Worm (Caenorhabditis elegans): ENCODE results near the gene C26E1.1.

C26E1.1 gene

DNA sequence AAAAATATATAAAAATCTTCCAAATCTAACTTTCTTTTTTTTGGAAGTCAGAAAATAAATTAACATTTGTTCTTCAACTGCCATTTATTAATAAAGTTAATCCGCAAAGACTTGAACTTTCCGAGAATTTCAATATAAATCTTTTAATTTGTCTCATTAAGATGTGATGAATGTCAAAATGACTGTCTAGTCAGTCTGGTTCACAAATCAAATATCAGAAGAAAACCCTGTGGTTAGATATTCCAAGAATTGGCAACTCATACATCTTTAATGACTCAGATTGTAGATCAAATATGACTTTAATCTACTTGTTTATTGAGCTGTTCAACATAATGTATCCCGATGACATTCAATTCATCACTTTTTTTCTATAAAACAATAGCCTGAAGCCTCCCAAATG is 31.7 kb upstream of the C26E1.1 start:
- TF ChIP-seq daf-12 (tag; optimal IDR thresholded peaks at IDR 0.05) (no peak), R02D3.7 (tag; optimal IDR thresholded peaks at IDR 0.05) (no peak), nfya-1 (tag; optimal IDR thresholded peaks at IDR 0.05; ENCODE audit: insufficient read depth) (no peak), mdl-1 (tag; optimal IDR thresholded peaks at IDR 0.05) (no peak), elt-1 (tag; optimal IDR thresholded peaks at IDR 0.05) (no peak), nhr-67 (tag; optimal IDR thresholded peaks at IDR 0.05) (no peak), pha-4 (tag; optimal IDR thresholded peaks at IDR 0.05) (no peak), nhr-23 (tag; optimal IDR thresholded peaks at IDR 0.05) (no peak), pqm-1 (tag; optimal IDR thresholded peaks at IDR 0.05) (no peak), zag-1 (tag; optimal IDR thresholded peaks at IDR 0.05) (no peak), fos-1 (tag; optimal IDR thresholded peaks at IDR 0.05) (no peak), ztf-4 (tag; optimal IDR thresholded peaks at IDR 0.05) (no peak), nhr-11 (tag; optimal IDR thresholded peaks at IDR 0.05) (no peak), ceh-16 (tag; optimal IDR thresholded peaks at IDR 0.05) (no peak), mml-1 (tag; optimal IDR thresholded peaks at IDR 0.05) (no peak), sea-2 (GFP tag; optimal IDR thresholded peaks at IDR 0.05) (no peak)

DNA sequence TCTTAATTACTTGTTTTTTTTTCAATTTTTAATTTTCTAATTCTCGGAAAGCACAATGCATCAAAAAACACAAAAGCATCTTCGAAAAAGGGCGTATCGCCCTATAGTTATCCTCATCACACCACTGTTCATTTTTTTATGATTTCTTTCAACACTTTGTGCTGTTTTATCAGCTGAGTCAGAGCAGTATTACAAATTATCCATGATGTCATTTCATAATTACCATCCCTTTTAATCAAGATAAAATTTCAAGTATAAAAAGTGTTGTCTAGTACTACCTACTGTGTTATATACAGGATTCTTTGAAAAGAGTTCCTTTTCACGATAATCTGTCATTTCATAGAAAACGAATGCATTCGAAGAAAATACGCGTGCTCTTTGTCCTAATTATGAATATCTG is 30.7 kb upstream of the C26E1.1 start:
- TF ChIP-seq elt-2 (tag; optimal IDR thresholded peaks at IDR 0.05) (peak; percentile 34), nhr-77 (tag; optimal IDR thresholded peaks at IDR 0.05) (no peak), pqm-1 (tag; optimal IDR thresholded peaks at IDR 0.05) (peak; percentile 70), jun-1 (tag; optimal IDR thresholded peaks at IDR 0.05) (no peak)

DNA sequence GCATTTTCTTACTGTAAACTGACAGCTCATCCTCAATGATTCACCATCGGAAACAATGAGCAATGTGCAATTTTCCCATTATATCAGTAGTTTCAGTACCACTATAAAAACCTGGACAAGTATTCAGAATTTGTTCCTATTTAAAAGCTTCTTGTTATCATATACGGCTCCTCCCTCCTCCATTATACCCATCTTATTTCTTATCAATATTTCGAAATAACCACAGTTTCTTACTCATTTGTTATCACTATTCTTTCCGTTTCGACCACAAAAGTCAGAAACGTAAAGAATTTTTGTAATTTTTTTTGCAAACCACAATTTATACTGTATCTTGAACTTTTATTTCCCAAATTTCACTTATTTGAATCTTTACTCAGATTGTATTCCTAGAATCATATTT is 29.3 kb upstream of the C26E1.1 start:
- TF ChIP-seq elt-2 (tag; optimal IDR thresholded peaks at IDR 0.05) (peak; percentile 95), pqm-1 (tag; optimal IDR thresholded peaks at IDR 0.05) (peak; percentile 79), nhr-25 (tag; optimal IDR thresholded peaks at IDR 0.05) (no peak), pha-4 (tag; optimal IDR thresholded peaks at IDR 0.05) (peak; percentile 58), jun-1 (tag; optimal IDR thresholded peaks at IDR 0.05) (peak; percentile 85), daf-12 (tag; optimal IDR thresholded peaks at IDR 0.05) (no peak)

- TF ChIP-seq daf-12 (tag; optimal IDR thresholded peaks at IDR 0.05), result no peak
- peak; percentile 92 for TF ChIP-seq jun-1 (tag; optimal IDR thresholded peaks at IDR 0.05)
- TF ChIP-seq pha-4 (tag; optimal IDR thresholded peaks at IDR 0.05), result peak; percentile 75
- peak; percentile 99 for TF ChIP-seq elt-2 (tag; optimal IDR thresholded peaks at IDR 0.05)
- TF ChIP-seq lsy-12 (tag; optimal IDR thresholded peaks at IDR 0.05), result peak; percentile 20
- TF ChIP-seq nhr-11 (tag; optimal IDR thresholded peaks at IDR 0.05), result no peak
- peak; percentile 28 for TF ChIP-seq fos-1 (tag; optimal IDR thresholded peaks at IDR 0.05)
- TF ChIP-seq nhr-76 (tag; optimal IDR thresholded peaks at IDR 0.05), result no peak
- peak; percentile 50 for TF ChIP-seq nfya-1 (tag; optimal IDR thresholded peaks at IDR 0.05; ENCODE audit: insufficient read depth)
- TF ChIP-seq pqm-1 (tag; optimal IDR thresholded peaks at IDR 0.05), result peak; percentile 88
Observed at ce11 chrV:13269228-13269630, 28.1 kb upstream of the C26E1.1 start.

ce11 chrV:13272275-13272674 is 25.0 kb upstream of the C26E1.1 start:
- no peak for TF ChIP-seq nhr-25 (tag; optimal IDR thresholded peaks at IDR 0.05)
- TF ChIP-seq ztf-11 (tag; optimal IDR thresholded peaks at IDR 0.05), result no peak
- TF ChIP-seq nfya-1 (tag; optimal IDR thresholded peaks at IDR 0.05; ENCODE audit: insufficient read depth), result no peak
- TF ChIP-seq R02D3.7 (tag; optimal IDR thresholded peaks at IDR 0.05), result no peak
- TF ChIP-seq unc-39 (tag; optimal IDR thresholded peaks at IDR 0.05), result no peak
- no peak for TF ChIP-seq pha-4 (tag; optimal IDR thresholded peaks at IDR 0.05)
- TF ChIP-seq fkh-2 (tag; optimal IDR thresholded peaks at IDR 0.05), result no peak

ce11 chrV:13273302-13273701 is 24.0 kb upstream of the C26E1.1 start:
- peak; percentile 35 for TF ChIP-seq pqm-1 (tag; optimal IDR thresholded peaks at IDR 0.05)
- TF ChIP-seq sea-2 (GFP tag; optimal IDR thresholded peaks at IDR 0.05), result no peak
- TF ChIP-seq egl-5 (tag; optimal IDR thresholded peaks at IDR 0.05), result no peak
- no peak for TF ChIP-seq nhr-25 (tag; optimal IDR thresholded peaks at IDR 0.05)
- TF ChIP-seq nhr-23 (tag; optimal IDR thresholded peaks at IDR 0.05), result no peak
- no peak for TF ChIP-seq unc-39 (tag; optimal IDR thresholded peaks at IDR 0.05)
- no peak for TF ChIP-seq elt-3 (tag; optimal IDR thresholded peaks at IDR 0.05)
- TF ChIP-seq fkh-2 (tag; optimal IDR thresholded peaks at IDR 0.05), result no peak
- no peak for TF ChIP-seq nhr-237 (tag; optimal IDR thresholded peaks at IDR 0.05)
- TF ChIP-seq fkh-10 (GFP tag; optimal IDR thresholded peaks at IDR 0.05), result no peak
- no peak for TF ChIP-seq ama-1 (optimal IDR thresholded peaks at IDR 0.05)
- TF ChIP-seq elt-2 (tag; optimal IDR thresholded peaks at IDR 0.05), result peak; percentile 68
- TF ChIP-seq daf-12 (tag; optimal IDR thresholded peaks at IDR 0.05), result no peak
- TF ChIP-seq R02D3.7 (tag; optimal IDR thresholded peaks at IDR 0.05), result no peak
- no peak for TF ChIP-seq ZK546.5 (tag; optimal IDR thresholded peaks at IDR 0.05)
- no peak for TF ChIP-seq nhr-67 (tag; optimal IDR thresholded peaks at IDR 0.05)
- TF ChIP-seq lsy-12 (tag; optimal IDR thresholded peaks at IDR 0.05), result no peak
- TF ChIP-seq pha-4 (tag; optimal IDR thresholded peaks at IDR 0.05), result peak; percentile 50
- TF ChIP-seq eor-1 (tag; optimal IDR thresholded peaks at IDR 0.05), result no peak
- TF ChIP-seq zag-1 (tag; optimal IDR thresholded peaks at IDR 0.05), result no peak

Measured in whole organism, L3 larva.